Fruit fly (Drosophila melanogaster) whole organism, embryonic: ENCODE results near the gene dyw.

Experiments
- CG14860 ChIP-seq: fragments of 200-800 bp; sonication (Bioruptor generic); IDR thresholded peaks from 3 replicates; pipeline ENCODE4 v1.3.6; 2022; ENCODE audit warnings: missing biosample characterization, missing genetic modification characterization; ENCODE audit not compliant: partially characterized antibody
- Doc2 ChIP-seq: fragments of 200-800 bp; sonication (Bioruptor generic); IDR thresholded peaks from 2 replicates; pipeline ENCODE4 v1.3.6; 2022; ENCODE audit warnings: missing biosample characterization, missing genetic modification characterization
- NC2α ChIP-seq: fragments of 200-800 bp; sonication (Bioruptor generic); optimal IDR thresholded peaks from 2 replicates; lab custom pipeline; 2016; ENCODE audit warnings: missing biosample characterization, missing genetic modification characterization
- Neu2 ChIP-seq: fragments of 200-800 bp; sonication (Bioruptor generic); optimal IDR thresholded peaks from 3 replicates; lab custom pipeline; 2016; ENCODE audit warnings: missing biosample characterization, missing genetic modification characterization, borderline replicate concordance
- Spps ChIP-seq: fragments of 200-800 bp; sonication (Bioruptor generic); optimal IDR thresholded peaks from 2 replicates; lab custom pipeline; 2018; ENCODE audit warnings: missing biosample characterization, mild to moderate bottlenecking, missing genetic modification characterization
- lmd ChIP-seq: fragments of 200-800 bp; sonication (Bioruptor generic); IDR thresholded peaks from 2 replicates; pipeline ENCODE4 v1.3.6; 2022; ENCODE audit warnings: missing biosample characterization, missing genetic modification characterization
- oc ChIP-seq: fragments of 200-800 bp; sonication (Bioruptor generic); optimal IDR thresholded peaks from 2 replicates; lab custom pipeline; 2018; ENCODE audit warnings: missing biosample characterization, mild to moderate bottlenecking, missing genetic modification characterization, moderate library complexity

dm6 chrX:2682832-2683231 is 10.9 kb downstream of the dyw start, which contains the start of gene CG2652:
- TF ChIP-seq lmd (GFP tag; lab: Robert Waterston, UW), result no peak
- TF ChIP-seq oc (tag; lab: Kevin White, UChicago), result no peak
- TF ChIP-seq Doc2 (GFP tag; lab: Robert Waterston, UW), result no peak
- no peak for TF ChIP-seq CG14860
- TF ChIP-seq Spps (tag; lab: Kevin White, UChicago), result no peak
- TF ChIP-seq Neu2, result no peak
- no peak for TF ChIP-seq NC2α (GFP tag; lab: Kevin White, UChicago)
